Fruit fly (Drosophila melanogaster): Measurements from ENCODE around the gene robl37BC.

DNA sequence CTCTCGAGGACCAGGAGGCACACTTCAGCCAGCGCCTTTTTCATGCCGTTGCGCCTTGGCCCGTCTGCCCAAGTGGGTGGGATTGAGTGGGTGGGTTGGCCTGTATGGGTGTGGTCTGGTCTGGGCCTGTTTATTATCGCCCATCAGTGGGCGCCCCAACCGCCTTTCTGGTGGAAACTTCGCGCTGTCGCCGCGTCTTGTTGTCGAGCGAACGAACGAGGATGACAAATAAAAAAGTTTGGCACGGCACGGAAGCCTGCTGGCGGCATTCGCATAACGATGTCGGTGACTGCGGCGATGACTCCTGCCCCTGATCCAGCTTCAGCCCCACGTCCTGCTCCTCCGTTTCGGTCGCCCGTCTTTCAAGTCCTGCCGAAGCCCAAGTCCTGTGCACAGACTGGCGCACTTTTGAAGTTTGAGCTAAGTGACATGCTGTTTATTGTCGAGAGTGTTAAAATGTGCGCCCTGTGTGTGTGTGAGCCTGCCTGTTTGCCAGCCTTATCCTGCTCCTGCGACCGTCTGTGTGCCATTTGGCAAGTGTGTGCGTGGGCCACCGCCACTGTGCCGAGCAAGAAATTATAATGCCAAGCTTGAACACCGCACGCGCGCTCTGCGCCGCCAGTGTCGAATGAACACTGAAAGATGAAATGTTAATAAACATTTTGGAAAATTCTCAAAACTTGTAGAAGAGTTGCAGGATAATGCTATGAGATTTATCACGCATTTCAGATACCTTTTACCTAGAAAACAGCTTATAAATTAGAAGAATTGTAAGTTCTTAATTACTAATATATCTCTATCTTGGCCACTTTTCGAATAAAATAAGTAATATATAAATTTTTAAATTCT, 3.6 kb downstream of the robl37BC start:
- TF ChIP-seq Vsx2 (GFP tag; optimal IDR thresholded peaks at IDR 0.05; ENCODE audit: partially characterized antibody) (no peak), Dif (GFP tag; optimal IDR thresholded peaks at IDR 0.05; ENCODE audit: partially characterized antibody) (no peak), psq (GFP tag; optimal IDR thresholded peaks at IDR 0.05) (peak; percentile 10), h (GFP tag; optimal IDR thresholded peaks at IDR 0.05) (peak; percentile 35), jim (GFP tag; optimal IDR thresholded peaks at IDR 0.05) (no peak), OdsH (GFP tag; optimal IDR thresholded peaks at IDR 0.05) (peak; percentile 27), dsf (GFP tag; optimal IDR thresholded peaks at IDR 0.05; ENCODE audit: borderline replicate concordance) (no peak), foxo (GFP tag; optimal IDR thresholded peaks at IDR 0.05) (peak in 1 of 2 experiments; percentile 40), br (GFP tag; optimal IDR thresholded peaks at IDR 0.05) (peak; percentile 3), usp (GFP tag; optimal IDR thresholded peaks at IDR 0.05) (no peak), fru (GFP tag; optimal IDR thresholded peaks at IDR 0.05) (peak; percentile 28), woc (GFP tag; optimal IDR thresholded peaks at IDR 0.05) (no peak), sv (GFP tag; optimal IDR thresholded peaks at IDR 0.05) (peak; percentile 38)
